Fruit fly (Drosophila melanogaster): ENCODE data around the gene Nhe3.
A peak's percentile ranks its signal among the peaks of the same experiment; 100 is the strongest.

Gene Nhe3

dm6 chr2L:6698387-6698786 lies 14.2 kb upstream of the Nhe3 start (continued):
- TF ChIP-seq CG8924 (tag; optimal IDR thresholded peaks at IDR 0.05) (peak; percentile 50), Lhr (GFP tag; optimal IDR thresholded peaks at IDR 0.05) (no peak), CG12659 (GFP tag; optimal IDR thresholded peaks at IDR 0.05) (no peak), tx (GFP tag; optimal IDR thresholded peaks at IDR 0.05) (no peak), CG15696 (tag; optimal IDR thresholded peaks at IDR 0.05) (peak; percentile 5), z (GFP tag; IDR thresholded peaks at IDR 0.05) (no peak), CG3065 (GFP tag; optimal IDR thresholded peaks at IDR 0.05) (no peak), CG2712 (tag; optimal IDR thresholded peaks at IDR 0.05) (peak; percentile 61), CG9876 (GFP tag; optimal IDR thresholded peaks at IDR 0.05) (no peak), maf-S (GFP tag; optimal IDR thresholded peaks at IDR 0.05) (no peak), Max (GFP tag; optimal IDR thresholded peaks at IDR 0.05) (peak; percentile 14), bbx (GFP tag; IDR thresholded peaks at IDR 0.05; ENCODE audit: partially characterized antibody) (no peak), CG10431 (GFP tag; optimal IDR thresholded peaks at IDR 0.05) (no peak), Ets97D (GFP tag; optimal IDR thresholded peaks at IDR 0.05) (no peak), org-1 (GFP tag; optimal IDR thresholded peaks at IDR 0.05) (no peak), tgo (GFP tag; IDR thresholded peaks at IDR 0.05) (peak; percentile 58), row (GFP tag; IDR thresholded peaks at IDR 0.05) (peak; percentile 68), dati (GFP tag; IDR thresholded peaks at IDR 0.05) (0 out of 2 replicates have a peak, but pooled peaks have one; percentile 25), ems (GFP tag; optimal IDR thresholded peaks at IDR 0.05) (no peak), CG17912 (GFP tag; optimal IDR thresholded peaks at IDR 0.05) (no peak), CTCF (GFP tag; optimal IDR thresholded peaks at IDR 0.05) (no peak), Neu2 (GFP tag; optimal IDR thresholded peaks at IDR 0.05; ENCODE audit: borderline replicate concordance) (no peak), Drgx (GFP tag; IDR thresholded peaks at IDR 0.05) (peak; percentile 80), Vsx1 (GFP tag; optimal IDR thresholded peaks at IDR 0.05) (no peak), CG6654 (GFP tag; optimal IDR thresholded peaks at IDR 0.05) (no peak), unpg (GFP tag; optimal IDR thresholded peaks at IDR 0.05) (peak; percentile 65), H2.0 (GFP tag; IDR thresholded peaks at IDR 0.05) (peak; percentile 40), lilli (GFP tag; optimal IDR thresholded peaks at IDR 0.05) (peak; percentile 44), CG1602 (GFP tag; optimal IDR thresholded peaks at IDR 0.05) (peak; percentile 35), CG17829 (tag; optimal IDR thresholded peaks at IDR 0.05) (peak; percentile 46), rib (GFP tag; IDR thresholded peaks at IDR 0.05) (no peak), CG7271 (tag; optimal IDR thresholded peaks at IDR 0.05) (no peak), prd (optimal IDR thresholded peaks at IDR 0.05) (no peak), prd (GFP tag; IDR thresholded peaks at IDR 0.05) (peak; percentile 87), Scr (GFP tag; IDR thresholded peaks at IDR 0.05; ENCODE audit: partially characterized antibody) (no peak), Jarid2 (GFP tag; optimal IDR thresholded peaks at IDR 0.05) (no peak), CG9609 (GFP tag; optimal IDR thresholded peaks at IDR 0.05) (no peak), CG11723 (GFP tag; optimal IDR thresholded peaks at IDR 0.05) (no peak), NfI (GFP tag; optimal IDR thresholded peaks at IDR 0.05) (peak; percentile 27), Doc3 (GFP tag; IDR thresholded peaks at IDR 0.05; ENCODE audit: partially characterized antibody) (no peak), NC2β (GFP tag; optimal IDR thresholded peaks at IDR 0.05) (peak; percentile 21), CG10209 (GFP tag; optimal IDR thresholded peaks at IDR 0.05) (peak; percentile 22), CG1792 (GFP tag; optimal IDR thresholded peaks at IDR 0.05) (no peak), D (optimal IDR thresholded peaks at IDR 0.05) (no peak), D (GFP tag; optimal IDR thresholded peaks at IDR 0.05) (peak; percentile 30), CG2129 (GFP tag; IDR thresholded peaks at IDR 0.05; ENCODE audit: partially characterized antibody) (no peak), gem (tag; optimal IDR thresholded peaks at IDR 0.05) (peak; percentile 64), Ada2b (GFP tag; IDR thresholded peaks at IDR 0.05) (peak; percentile 43; the same call in 1 of the 2 replicates), chn (GFP tag; optimal IDR thresholded peaks at IDR 0.05) (peak; percentile 42), CG7928 (GFP tag; optimal IDR thresholded peaks at IDR 0.05) (no peak), bsh (GFP tag; optimal IDR thresholded peaks at IDR 0.05) (peak in 1 of 2 experiments; percentile 52), ATbp (GFP tag; optimal IDR thresholded peaks at IDR 0.05) (peak; percentile 13)
